Worm (Caenorhabditis elegans): ENCODE results near the gene C25F9.13.

Gene C25F9.13

ce11 chrV:19370189-19370588, 28.6 kb downstream of the C25F9.13 start, which contains the start of gene Y43F8A.1:
Y43F8A.1 (plus strand) TSS chrV:19370489.
- TF ChIP-seq ztf-29 (GFP tag; IDR thresholded peaks at IDR 0.05) (no peak), tab-1 (GFP tag; IDR thresholded peaks at IDR 0.05) (no peak), med-1 (GFP tag; optimal IDR thresholded peaks at IDR 0.05; ENCODE audit: insufficient read depth) (no peak), flt-1 (GFP tag; IDR thresholded peaks at IDR 0.05) (no peak), cog-1 (tag; optimal IDR thresholded peaks at IDR 0.05) (no peak)

ce11 chrV:19362568-19362967, 36.2 kb downstream of the C25F9.13 start, which contains the start of gene C14B4.2:
C14B4.2 (minus strand) TSS chrV:19362668.
- TF ChIP-seq klf-2 (GFP tag; conservative IDR thresholded peaks at IDR 0.05) (no peak), ztf-29 (GFP tag; IDR thresholded peaks at IDR 0.05) (no peak), tab-1 (GFP tag; IDR thresholded peaks at IDR 0.05) (no peak), cog-1 (tag; optimal IDR thresholded peaks at IDR 0.05) (no peak)

DNA sequence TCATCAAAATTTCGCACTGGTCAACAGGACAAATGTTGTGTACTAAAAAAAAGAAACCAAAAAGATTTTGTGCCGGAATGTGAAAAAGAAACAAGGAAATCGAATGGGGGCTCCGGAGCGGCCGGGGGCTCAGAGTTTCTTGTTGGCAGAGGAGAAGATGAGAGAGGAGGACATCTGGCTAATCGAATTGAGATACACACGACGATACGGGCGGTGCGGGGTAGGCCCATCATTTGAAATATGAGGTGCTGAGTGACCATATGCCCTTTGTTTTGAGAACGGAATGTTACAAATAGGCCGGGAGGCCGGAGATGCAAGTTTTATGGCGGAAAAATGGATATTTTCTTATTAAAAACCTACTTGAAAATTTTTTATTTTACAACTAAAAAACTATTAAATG, 40.7 kb downstream of the C25F9.13 start:
- no peak for TF ChIP-seq med-1 (GFP tag; optimal IDR thresholded peaks at IDR 0.05; ENCODE audit: insufficient read depth)
- no peak for TF ChIP-seq tab-1 (GFP tag; IDR thresholded peaks at IDR 0.05)
- no peak; the same call in 1 of the 2 replicates for TF ChIP-seq flt-1 (GFP tag; IDR thresholded peaks at IDR 0.05)
- no peak for TF ChIP-seq ref-1 (GFP tag; conservative IDR thresholded peaks at IDR 0.05)
- TF ChIP-seq ztf-23 (GFP tag; IDR thresholded peaks at IDR 0.05) = no peak
- TF ChIP-seq ztf-29 (GFP tag; IDR thresholded peaks at IDR 0.05) = no peak
- TF ChIP-seq cog-1 (tag; optimal IDR thresholded peaks at IDR 0.05) = no peak

DNA sequence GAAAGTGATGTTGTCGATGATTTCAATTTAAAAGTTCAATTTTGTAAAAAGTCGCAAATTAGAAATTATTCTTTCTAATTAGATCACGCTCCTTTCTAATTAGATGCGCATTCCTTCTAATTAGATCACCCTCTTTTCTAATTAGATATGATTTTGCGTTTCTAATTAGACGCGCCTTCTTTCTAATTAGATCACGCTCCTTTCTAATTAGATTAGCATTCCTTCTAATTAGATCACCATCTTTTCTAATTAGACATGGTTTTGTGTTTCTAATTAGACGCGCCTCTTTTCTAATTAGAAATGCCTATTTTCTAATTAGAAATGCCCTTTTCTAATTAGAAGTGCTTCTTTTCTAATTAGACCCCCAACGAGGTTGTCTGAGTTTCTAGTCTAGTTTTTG, 42.1 kb downstream of the C25F9.13 start:
- TF ChIP-seq ztf-23 (GFP tag; IDR thresholded peaks at IDR 0.05) (no peak), tab-1 (GFP tag; IDR thresholded peaks at IDR 0.05) (no peak), cog-1 (tag; optimal IDR thresholded peaks at IDR 0.05) (no peak), T22C8.4 (GFP tag; IDR thresholded peaks at IDR 0.05) (no peak), ztf-29 (GFP tag; IDR thresholded peaks at IDR 0.05) (no peak), ref-1 (GFP tag; conservative IDR thresholded peaks at IDR 0.05) (no peak), flt-1 (GFP tag; IDR thresholded peaks at IDR 0.05) (no peak), klf-2 (GFP tag; conservative IDR thresholded peaks at IDR 0.05) (no peak), med-1 (GFP tag; optimal IDR thresholded peaks at IDR 0.05; ENCODE audit: insufficient read depth) (no peak)

DNA sequence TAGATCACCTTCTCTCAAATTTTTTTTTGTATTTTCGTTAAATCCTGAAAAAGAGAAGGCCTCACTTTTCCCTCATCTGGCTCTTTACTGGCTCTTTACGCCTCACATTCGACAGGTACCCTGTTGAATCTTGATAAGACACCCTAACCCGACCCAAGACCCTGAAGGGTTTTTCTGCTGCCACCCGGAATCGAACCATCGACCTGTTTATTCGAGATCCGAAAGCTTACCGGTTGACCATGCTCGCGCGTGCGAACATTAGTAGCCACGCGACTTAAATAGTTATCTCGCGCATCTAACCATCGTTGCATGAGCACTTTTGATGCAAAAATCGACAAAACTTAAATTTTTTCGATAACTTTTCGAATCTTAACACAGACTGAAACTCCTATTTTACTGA, 43.6 kb downstream of the C25F9.13 start:
- TF ChIP-seq ztf-29 (GFP tag; IDR thresholded peaks at IDR 0.05) (no peak), tab-1 (GFP tag; IDR thresholded peaks at IDR 0.05) (no peak), ztf-23 (GFP tag; IDR thresholded peaks at IDR 0.05) (no peak)

ce11 chrV:19354506-19354905, 44.3 kb downstream of the C25F9.13 start:
- TF ChIP-seq cog-1 (tag; optimal IDR thresholded peaks at IDR 0.05) (no peak), klf-2 (GFP tag; conservative IDR thresholded peaks at IDR 0.05) (no peak), med-1 (GFP tag; optimal IDR thresholded peaks at IDR 0.05; ENCODE audit: insufficient read depth) (no peak), ztf-23 (GFP tag; IDR thresholded peaks at IDR 0.05) (no peak), T22C8.4 (GFP tag; IDR thresholded peaks at IDR 0.05) (no peak), flt-1 (GFP tag; IDR thresholded peaks at IDR 0.05) (no peak), ref-1 (GFP tag; conservative IDR thresholded peaks at IDR 0.05) (no peak), tab-1 (GFP tag; IDR thresholded peaks at IDR 0.05) (no peak)

- no peak for TF ChIP-seq klf-2 (GFP tag; conservative IDR thresholded peaks at IDR 0.05)
- no peak for TF ChIP-seq ref-1 (GFP tag; conservative IDR thresholded peaks at IDR 0.05)
Measured at ce11 chrV:19351944-19352343, 46.8 kb downstream of the C25F9.13 start.
